Worm (Caenorhabditis elegans) whole organism, L2 larva: ENCODE data around the gene sea-2.

Source experiments
- C34F6.9 ChIP-seq: fragments of 150-350 bp; optimal IDR thresholded peaks from 2 replicates; lab custom pipeline; 2014; ENCODE audit warnings: missing biosample characterization, missing genetic modification characterization
- Y55F3AM.14 ChIP-seq: fragments of 200-800 bp; sonication (Bioruptor generic); optimal IDR thresholded peaks from 2 replicates; lab custom pipeline; 2018; ENCODE audit warnings: mild to moderate bottlenecking, missing genetic modification characterization, missing compliant biosample characterization
- alr-1 ChIP-seq: fragments of 150-350 bp; optimal IDR thresholded peaks from 2 replicates; lab custom pipeline; 2014; ENCODE audit warnings: missing biosample characterization, missing genetic modification characterization
- aly-2 ChIP-seq: fragments of 150-350 bp; optimal IDR thresholded peaks from 2 replicates; lab custom pipeline; 2014; ENCODE audit warnings: missing biosample characterization, missing genetic modification characterization
- ama-1 ChIP-seq: fragments of 150-350 bp; optimal IDR thresholded peaks from 2 replicates; lab custom pipeline; 2018; ENCODE audit warnings: inconsistent platforms
- blmp-1 ChIP-seq: sonication (generic microtip); optimal IDR thresholded peaks from 2 replicates; lab custom pipeline; 2017; ENCODE audit warnings: missing genetic modification characterization, mild to moderate bottlenecking, missing compliant biosample characterization, antibody characterized with exemption, moderate library complexity; ENCODE audit not compliant: insufficient read depth
- ceh-16 ChIP-seq: fragments of 150-350 bp; optimal IDR thresholded peaks from 2 replicates; lab custom pipeline; 2014; ENCODE audit warnings: missing biosample characterization, missing genetic modification characterization
- ceh-82 ChIP-seq: fragments of 150-350 bp; optimal IDR thresholded peaks from 2 replicates; lab custom pipeline; 2014; ENCODE audit warnings: missing biosample characterization, missing genetic modification characterization
- crh-2 ChIP-seq: sonication (generic microtip); optimal IDR thresholded peaks from 2 replicates; lab custom pipeline; 2017; ENCODE audit warnings: missing biosample characterization, missing genetic modification characterization
- dmd-4 ChIP-seq: sonication (generic microtip); optimal IDR thresholded peaks from 2 replicates; lab custom pipeline; 2017; ENCODE audit warnings: missing biosample characterization, missing genetic modification characterization
- egl-27 ChIP-seq: sonication (generic microtip); optimal IDR thresholded peaks from 3 replicates; lab custom pipeline; 2017; ENCODE audit warnings: missing biosample characterization, missing genetic modification reagents, missing genetic modification characterization
- elt-1 ChIP-seq: fragments of 150-350 bp; optimal IDR thresholded peaks from 2 replicates; lab custom pipeline; 2014; ENCODE audit warnings: missing biosample characterization, missing genetic modification characterization
- elt-3 ChIP-seq: sonication (generic microtip); optimal IDR thresholded peaks from 2 replicates; lab custom pipeline; 2017; ENCODE audit warnings: missing biosample characterization, missing genetic modification characterization
- fos-1 ChIP-seq: fragments of 150-350 bp; optimal IDR thresholded peaks from 2 replicates; lab custom pipeline; 2014; ENCODE audit warnings: missing biosample characterization, missing genetic modification characterization
- gmeb-1 ChIP-seq: fragments of 150-350 bp; optimal IDR thresholded peaks from 2 replicates; lab custom pipeline; 2014; ENCODE audit warnings: missing biosample characterization, missing genetic modification characterization
- lin-11 ChIP-seq: fragments of 150-350 bp; sonication (generic microtip); optimal IDR thresholded peaks from 2 replicates; lab custom pipeline; 2014; ENCODE audit warnings: missing biosample characterization, missing genetic modification characterization, inconsistent platforms, mixed read lengths
- lin-13 ChIP-seq: fragments of 150-350 bp; optimal IDR thresholded peaks from 2 replicates; lab custom pipeline; 2014; ENCODE audit warnings: missing biosample characterization, missing genetic modification reagents, missing genetic modification characterization
- lin-39 ChIP-seq: fragments of 150-350 bp; optimal IDR thresholded peaks from 2 replicates; lab custom pipeline; 2014; ENCODE audit warnings: missing biosample characterization, missing genetic modification reagents, missing genetic modification characterization
- lsy-2 ChIP-seq, 2 experiments: fragments of 150-350 bp in 1 of 2; sonication (generic microtip) in 1 of 2; optimal IDR thresholded peaks; 2 replicates each; lab custom pipeline; 2014 to 2017; ENCODE audit warnings: missing biosample characterization in 2 of 2, missing genetic modification characterization in 2 of 2
- mab-5 ChIP-seq: fragments of 150-350 bp; optimal IDR thresholded peaks from 2 replicates; lab custom pipeline; 2014; ENCODE audit warnings: missing biosample characterization, missing genetic modification characterization
- mbf-1 ChIP-seq: sonication (generic microtip); optimal IDR thresholded peaks from 2 replicates; lab custom pipeline; 2017; ENCODE audit warnings: missing biosample characterization, missing genetic modification characterization
- nhr-10 ChIP-seq: sonication (generic microtip); optimal IDR thresholded peaks from 2 replicates; lab custom pipeline; 2017; ENCODE audit warnings: missing biosample characterization, missing genetic modification characterization
- nhr-11 ChIP-seq: fragments of 150-350 bp; optimal IDR thresholded peaks from 2 replicates; lab custom pipeline; 2014; ENCODE audit warnings: missing biosample characterization, missing genetic modification characterization
- nhr-12 ChIP-seq: fragments of 150-350 bp; optimal IDR thresholded peaks from 2 replicates; lab custom pipeline; 2014; ENCODE audit warnings: missing biosample characterization, missing genetic modification characterization
- nhr-129 ChIP-seq: fragments of 150-350 bp; optimal IDR thresholded peaks from 2 replicates; lab custom pipeline; 2014; ENCODE audit warnings: missing biosample characterization, missing genetic modification characterization
- nhr-21 ChIP-seq: fragments of 150-350 bp; optimal IDR thresholded peaks from 2 replicates; lab custom pipeline; 2014; ENCODE audit warnings: missing biosample characterization, missing genetic modification characterization
- nhr-23 ChIP-seq: fragments of 150-350 bp; optimal IDR thresholded peaks from 2 replicates; lab custom pipeline; 2014; ENCODE audit warnings: missing biosample characterization, missing genetic modification reagents, missing genetic modification characterization
- nhr-6 ChIP-seq: fragments of 150-350 bp; optimal IDR thresholded peaks from 2 replicates; lab custom pipeline; 2014; ENCODE audit warnings: missing biosample characterization, missing genetic modification characterization
- nhr-77 ChIP-seq: fragments of 150-350 bp; optimal IDR thresholded peaks from 2 replicates; lab custom pipeline; 2014; ENCODE audit warnings: missing biosample characterization, missing genetic modification characterization
- peb-1 ChIP-seq: fragments of 150-350 bp; optimal IDR thresholded peaks from 2 replicates; lab custom pipeline; 2014; ENCODE audit warnings: missing biosample characterization, missing genetic modification characterization
- sem-4 ChIP-seq: fragments of 150-350 bp; optimal IDR thresholded peaks from 2 replicates; lab custom pipeline; 2014; ENCODE audit warnings: missing biosample characterization, missing genetic modification reagents, missing genetic modification characterization
- sma-3 ChIP-seq: sonication (generic microtip); optimal IDR thresholded peaks from 2 replicates; lab custom pipeline; 2016; ENCODE audit warnings: missing genetic modification reagents, missing genetic modification characterization, missing compliant biosample characterization
- sma-9 ChIP-seq, 2 experiments: fragments of 150-350 bp in 1 of 2; sonication (generic microtip) in 1 of 2; optimal IDR thresholded peaks; 2 replicates each; lab custom pipeline; 2014 to 2016; ENCODE audit warnings: missing genetic modification characterization in 2 of 2, mild to moderate bottlenecking in 1 of 2, missing biosample characterization in 1 of 2, missing compliant biosample characterization in 1 of 2, missing genetic modification reagents in 1 of 2, moderate library complexity in 1 of 2
- snpc-4 ChIP-seq: fragments of 150-350 bp; optimal IDR thresholded peaks from 2 replicates; lab custom pipeline; 2014; ENCODE audit warnings: missing biosample characterization, missing genetic modification characterization
- unc-39 ChIP-seq: fragments of 150-350 bp; optimal IDR thresholded peaks from 2 replicates; lab custom pipeline; 2014; ENCODE audit warnings: missing biosample characterization, missing genetic modification characterization
- unc-55 ChIP-seq: fragments of 150-350 bp; sonication (generic microtip); optimal IDR thresholded peaks from 3 replicates; lab custom pipeline; 2014; ENCODE audit warnings: missing biosample characterization, missing genetic modification reagents, missing genetic modification characterization
- ztf-1 ChIP-seq: fragments of 200-800 bp; sonication (Bioruptor generic); conservative IDR thresholded peaks from 2 replicates; pipeline ENCODE4 v1.3.6; 2022; ENCODE audit warnings: missing genetic modification characterization, missing compliant biosample characterization
- ztf-4 ChIP-seq: fragments of 150-350 bp; optimal IDR thresholded peaks from 2 replicates; lab custom pipeline; 2014; ENCODE audit warnings: missing biosample characterization, missing genetic modification characterization

Gene sea-2

DNA sequence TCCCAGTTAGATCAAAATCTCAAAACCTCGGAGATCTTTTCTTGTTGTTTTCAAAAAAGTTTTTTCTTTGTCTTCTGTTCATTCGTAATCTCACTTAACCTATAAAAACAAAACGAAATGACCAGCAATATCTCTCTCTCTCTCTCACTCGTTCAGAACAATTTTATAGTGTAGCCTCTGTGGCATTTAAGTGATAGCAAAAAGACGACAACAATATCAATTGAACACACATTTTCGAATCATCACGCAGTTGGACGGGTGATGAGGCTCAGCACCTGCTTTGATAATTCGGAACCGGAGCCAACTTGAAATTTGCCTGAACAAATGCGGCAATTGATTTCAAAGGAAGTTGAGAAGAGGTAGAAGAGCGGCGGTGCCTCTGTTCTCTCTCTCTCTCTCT lies 2.2 kb downstream of the sea-2 start:
- no peak for TF ChIP-seq C34F6.9 (tag; lab: Kevin White, UChicago)
- TF ChIP-seq sem-4, result no peak
- no peak for TF ChIP-seq ztf-4 (tag; lab: Kevin White, UChicago)
- TF ChIP-seq nhr-129 (tag; lab: Kevin White, UChicago), result peak; percentile 8

DNA sequence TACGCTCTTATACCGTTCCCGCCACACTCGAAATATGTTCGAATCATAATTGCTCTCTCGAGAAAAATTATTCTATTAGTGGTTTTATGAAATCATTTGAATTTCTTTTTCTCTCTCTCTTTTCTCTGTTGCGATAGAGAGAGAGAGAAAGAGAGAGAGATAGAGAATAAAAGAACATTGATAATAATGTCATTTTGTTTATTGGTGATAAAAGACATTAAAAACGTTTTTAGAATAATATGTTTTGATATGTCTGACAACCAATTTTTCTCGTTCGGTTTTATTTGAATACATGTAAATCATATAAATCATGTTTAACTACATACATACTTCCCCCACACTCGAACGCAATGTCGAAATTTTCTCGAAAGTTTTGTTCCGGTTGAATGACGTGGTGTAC lies 2.8 kb downstream of the sea-2 start:
- TF ChIP-seq Y55F3AM.14 (GFP tag; lab: Kevin White, UChicago), result no peak
- no peak for TF ChIP-seq peb-1 (tag; lab: Kevin White, UChicago)
- no peak for TF ChIP-seq alr-1 (tag; lab: Kevin White, UChicago)
- TF ChIP-seq sma-9 (GFP tag; optimal IDR thresholded peaks at IDR 0.05; lab: Kevin White, UChicago), result no peak
- no peak for TF ChIP-seq sma-9 (tag; optimal IDR thresholded peaks at IDR 0.05; lab: Kevin White, UChicago)
- TF ChIP-seq nhr-77 (tag; lab: Kevin White, UChicago), result no peak
- no peak for TF ChIP-seq nhr-21 (tag; lab: Kevin White, UChicago)
- TF ChIP-seq sem-4, result no peak
- no peak for TF ChIP-seq dmd-4 (tag; lab: Kevin White, UChicago)
- TF ChIP-seq ceh-16 (tag; lab: Kevin White, UChicago), result no peak
- TF ChIP-seq lin-39, result no peak
- TF ChIP-seq ceh-82 (tag; lab: Kevin White, UChicago), result no peak
- no peak for TF ChIP-seq lin-13 (GFP tag; lab: Kevin White, UChicago)
- TF ChIP-seq crh-2 (tag; lab: Kevin White, UChicago), result peak; percentile 53
- TF ChIP-seq snpc-4 (tag; lab: Kevin White, UChicago), result no peak
- TF ChIP-seq elt-1 (tag; lab: Kevin White, UChicago), result no peak
- TF ChIP-seq blmp-1 (tag; lab: Kevin White, UChicago), result no peak
- TF ChIP-seq C34F6.9 (tag; lab: Kevin White, UChicago), result no peak
- TF ChIP-seq fos-1 (tag; lab: Kevin White, UChicago), result peak; percentile 37
- no peak for TF ChIP-seq egl-27
- peak; percentile 32 for TF ChIP-seq unc-55 (GFP tag; lab: Kevin White, UChicago)
- peak in 1 of 2 experiments; percentile 11 for TF ChIP-seq lsy-2 (tag; optimal IDR thresholded peaks at IDR 0.05; lab: Kevin White, UChicago)
- TF ChIP-seq mab-5 (tag; lab: Kevin White, UChicago), result no peak
- no peak for TF ChIP-seq nhr-11 (tag; lab: Kevin White, UChicago)
- peak; percentile 35 for TF ChIP-seq sma-3 (GFP tag; lab: Kevin White, UChicago)
- TF ChIP-seq ama-1, result no peak
- TF ChIP-seq nhr-10, result no peak
- no peak for TF ChIP-seq nhr-6
- TF ChIP-seq nhr-12 (tag; lab: Kevin White, UChicago), result no peak
- no peak for TF ChIP-seq elt-3 (tag; lab: Kevin White, UChicago)
- TF ChIP-seq mbf-1 (tag; lab: Kevin White, UChicago), result no peak
- TF ChIP-seq aly-2 (tag; lab: Kevin White, UChicago), result no peak
- TF ChIP-seq unc-39 (tag; lab: Kevin White, UChicago), result no peak
- TF ChIP-seq ztf-1, result no peak
- TF ChIP-seq gmeb-1 (tag; lab: Kevin White, UChicago), result no peak
- no peak for TF ChIP-seq nhr-23 (tag; lab: Kevin White, UChicago)

- peak; percentile 70 for TF ChIP-seq fos-1 (tag; lab: Kevin White, UChicago)
- TF ChIP-seq sma-3 (GFP tag; lab: Kevin White, UChicago), result peak; percentile 1
- TF ChIP-seq lin-11, result no peak
- TF ChIP-seq ztf-4 (tag; lab: Kevin White, UChicago), result no peak
- TF ChIP-seq nhr-21 (tag; lab: Kevin White, UChicago), result no peak
- no peak for TF ChIP-seq ceh-82 (tag; lab: Kevin White, UChicago)
- no peak for TF ChIP-seq crh-2 (tag; lab: Kevin White, UChicago)
Measured at ce11 chrII:3954018-3954417, 3.8 kb downstream of the sea-2 start.

DNA sequence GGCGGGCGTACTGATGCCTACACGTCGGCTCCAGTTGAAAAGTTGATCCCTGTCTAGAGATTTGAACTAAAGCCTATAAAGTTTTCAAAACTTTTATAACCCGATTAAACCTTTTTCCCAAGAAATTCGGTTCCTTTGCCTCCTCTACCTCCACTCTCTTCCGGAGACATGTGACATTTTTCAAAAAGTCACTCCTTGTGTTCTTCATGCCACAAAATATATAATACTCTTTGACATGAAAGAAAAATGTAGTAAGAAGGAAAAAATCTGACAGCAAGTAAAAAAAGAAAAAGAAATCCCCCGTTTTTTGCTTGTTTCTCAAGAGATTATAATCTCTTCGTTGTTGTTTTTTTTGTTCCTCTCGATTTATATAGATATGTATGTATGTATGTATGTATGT lies 4.7 kb downstream of the sea-2 start:
- TF ChIP-seq C34F6.9 (tag; lab: Kevin White, UChicago), result peak; percentile 41
- no peak for TF ChIP-seq egl-27
- TF ChIP-seq unc-55 (GFP tag; lab: Kevin White, UChicago), result peak; percentile 19
